ENCODE assay signal across 2 fruit fly cellular contexts in genomic region chrX:1264547-1264946, dm6.
TF ChIP-seq lines count a peak whose summit lies in the region.

No protein-coding gene starts in this region.

- TF ChIP-seq CTCF in whole organism, embryonic (GFP tag; optimal IDR thresholded peaks at IDR 0.05; lab: Kevin White, UChicago): no peak

TF ChIP-seq in whole organism, embryonic, 481 proteins besides CTCF, POLR2A, EP300 and RAD21:
- TF ChIP-seq CG8388 (GFP tag; optimal IDR thresholded peaks at IDR 0.05; lab: Kevin White, UChicago): no peak
- TF ChIP-seq Lhr (GFP tag; optimal IDR thresholded peaks at IDR 0.05; lab: Kevin White, UChicago): no peak
- no peak for TF ChIP-seq vnd (GFP tag; IDR thresholded peaks at IDR 0.05; lab: Robert Waterston, UW; ENCODE audit: partially characterized antibody)
- no peak for TF ChIP-seq CG2116 (GFP tag; optimal IDR thresholded peaks at IDR 0.05; lab: Kevin White, UChicago)
- no peak for TF ChIP-seq Lim3 (GFP tag; IDR thresholded peaks at IDR 0.05; lab: Robert Waterston, UW)
- 0 out of 2 replicates have a peak, but pooled peaks have one; percentile 63 for TF ChIP-seq Awh (GFP tag; IDR thresholded peaks at IDR 0.05; lab: Robert Waterston, UW)
- no peak for TF ChIP-seq gem (tag; optimal IDR thresholded peaks at IDR 0.05; lab: Kevin White, UChicago)
- no peak for TF ChIP-seq org-1 (GFP tag; optimal IDR thresholded peaks at IDR 0.05; lab: Kevin White, UChicago)
- TF ChIP-seq vvl (GFP tag; IDR thresholded peaks at IDR 0.05; lab: Robert Waterston, UW): peak; percentile 64
- no peak for TF ChIP-seq CG17829 (tag; optimal IDR thresholded peaks at IDR 0.05; lab: Kevin White, UChicago)
- TF ChIP-seq CG13424 (tag; optimal IDR thresholded peaks at IDR 0.05; lab: Kevin White, UChicago): no peak
- no peak for TF ChIP-seq CG9797 (GFP tag; optimal IDR thresholded peaks at IDR 0.05; lab: Kevin White, UChicago)
- TF ChIP-seq CG30403 (GFP tag; optimal IDR thresholded peaks at IDR 0.05; lab: Kevin White, UChicago): no peak
- TF ChIP-seq CG30020 (tag; optimal IDR thresholded peaks at IDR 0.05; lab: Kevin White, UChicago): no peak
- TF ChIP-seq exex (tag; optimal IDR thresholded peaks at IDR 0.05; lab: Kevin White, UChicago): peak; percentile 10
- TF ChIP-seq Neu2 (GFP tag; optimal IDR thresholded peaks at IDR 0.05; lab: Kevin White, UChicago; ENCODE audit: borderline replicate concordance): no peak
- no peak for TF ChIP-seq CG11093 (GFP tag; IDR thresholded peaks at IDR 0.05; lab: Robert Waterston, UW)
- no peak for TF ChIP-seq crc (GFP tag; optimal IDR thresholded peaks at IDR 0.05; lab: Kevin White, UChicago)
- peak in 1 of 2 experiments; percentile 70 for TF ChIP-seq Pdp1 (GFP tag; optimal IDR thresholded peaks at IDR 0.05; lab: Kevin White, UChicago)
- TF ChIP-seq chinmo (GFP tag; IDR thresholded peaks at IDR 0.05; lab: Robert Waterston, UW; ENCODE audit: partially characterized antibody): 0 out of 4 replicates have a peak, but pooled peaks have one; percentile 40
- TF ChIP-seq sd (tag; optimal IDR thresholded peaks at IDR 0.05; lab: Kevin White, UChicago): peak; percentile 60
- TF ChIP-seq CG10959 (GFP tag; IDR thresholded peaks at IDR 0.05; lab: Robert Waterston, UW): no peak
- TF ChIP-seq CG15514 (GFP tag; optimal IDR thresholded peaks at IDR 0.05; lab: Kevin White, UChicago): no peak
- peak; percentile 10 for TF ChIP-seq sqz (GFP tag; optimal IDR thresholded peaks at IDR 0.05; lab: Kevin White, UChicago)
- TF ChIP-seq NfI (GFP tag; optimal IDR thresholded peaks at IDR 0.05; lab: Kevin White, UChicago): no peak
- no peak for TF ChIP-seq CG7839 (tag; optimal IDR thresholded peaks at IDR 0.05; lab: Kevin White, UChicago)
- TF ChIP-seq luna (GFP tag; optimal IDR thresholded peaks at IDR 0.05; lab: Kevin White, UChicago): no peak
- no peak for TF ChIP-seq Atf3 (GFP tag; optimal IDR thresholded peaks at IDR 0.05; lab: Kevin White, UChicago)
- peak; percentile 81 for TF ChIP-seq abd-A (tag; optimal IDR thresholded peaks at IDR 0.05; lab: Kevin White, UChicago)
- TF ChIP-seq pros (GFP tag; optimal IDR thresholded peaks at IDR 0.05; lab: Kevin White, UChicago): no peak
- TF ChIP-seq CG13894 (tag; optimal IDR thresholded peaks at IDR 0.05; lab: Kevin White, UChicago): peak; percentile 18
- TF ChIP-seq CG4820 (GFP tag; optimal IDR thresholded peaks at IDR 0.05; lab: Kevin White, UChicago): no peak
- TF ChIP-seq tgo (GFP tag; IDR thresholded peaks at IDR 0.05; lab: Robert Waterston, UW): no peak

TF ChIP-seq in whole organism, prepupa, 60 proteins besides CTCF, POLR2A, EP300 and RAD21:
- TF ChIP-seq fkh (GFP tag; optimal IDR thresholded peaks at IDR 0.05; lab: Kevin White, UChicago) (peak; percentile 64), dac (GFP tag; optimal IDR thresholded peaks at IDR 0.05; lab: Kevin White, UChicago) (no peak)
